Fruit fly (Drosophila melanogaster) whole organism, wandering third instar larva: ENCODE data around the gene AlaRS.

ENCODE experiments used
- Abd-B ChIP-seq: fragments of >200 bp; optimal IDR thresholded peaks from 2 replicates; lab custom pipeline; 2017; ENCODE audit warnings: missing biosample characterization, missing genetic modification characterization
- CG9705 ChIP-seq: fragments of 200-800 bp; sonication (Bioruptor generic); optimal IDR thresholded peaks from 2 replicates; lab custom pipeline; 2018; ENCODE audit warnings: missing biosample characterization, mild to moderate bottlenecking, missing genetic modification characterization
- CrebA ChIP-seq: fragments of 200-800 bp; sonication (Bioruptor generic); optimal IDR thresholded peaks from 2 replicates; lab custom pipeline; 2016; ENCODE audit warnings: missing biosample characterization, mild to moderate bottlenecking, missing genetic modification characterization, borderline replicate concordance
- Dfd ChIP-seq: fragments of >200 bp; optimal IDR thresholded peaks from 2 replicates; lab custom pipeline; 2017; ENCODE audit warnings: missing biosample characterization, missing genetic modification characterization
- HLH106 ChIP-seq: fragments of 200-800 bp; optimal IDR thresholded peaks from 3 replicates; lab custom pipeline; 2019; ENCODE audit warnings: missing biosample characterization, mild to moderate bottlenecking, missing genetic modification characterization, moderate library complexity
- Hnf4 ChIP-seq: fragments of 200-800 bp; sonication (Bioruptor generic); optimal IDR thresholded peaks from 2 replicates; lab custom pipeline; 2016; ENCODE audit warnings: missing biosample characterization, mild to moderate bottlenecking, missing genetic modification characterization
- Jra ChIP-seq: sonication (Bioruptor generic); optimal IDR thresholded peaks from 2 replicates; lab custom pipeline; 2016; ENCODE audit warnings: missing biosample characterization, missing genetic modification characterization
- Mio ChIP-seq: sonication (Bioruptor generic); optimal IDR thresholded peaks from 2 replicates; lab custom pipeline; 2016; ENCODE audit warnings: missing biosample characterization, missing genetic modification characterization
- N ChIP-seq: fragments of >200 bp; optimal IDR thresholded peaks from 2 replicates; lab custom pipeline; 2018; ENCODE audit warnings: missing biosample characterization, missing external identifiers, missing genetic modification characterization
- OdsH ChIP-seq: fragments of 200-800 bp; sonication (Bioruptor generic); optimal IDR thresholded peaks from 2 replicates; lab custom pipeline; 2016; ENCODE audit warnings: missing biosample characterization, mild to moderate bottlenecking, missing genetic modification characterization
- Rel ChIP-seq, 2 experiments: fragments of 200-800 bp; sonication (Bioruptor generic) in 1 of 2; optimal IDR thresholded peaks; 2 replicates in 1 of 2; 3 replicates in 1 of 2; lab custom pipeline; 2016 to 2019; ENCODE audit warnings: mild to moderate bottlenecking in 2 of 2, missing biosample characterization in 2 of 2, missing genetic modification characterization in 2 of 2, moderate library complexity in 1 of 2
- Sp1 ChIP-seq: fragments of 200-800 bp; sonication (Bioruptor generic); optimal IDR thresholded peaks from 3 replicates; lab custom pipeline; 2019; ENCODE audit warnings: missing biosample characterization, mild to moderate bottlenecking, missing genetic modification characterization, moderate library complexity
- br ChIP-seq: fragments of 200-800 bp; sonication (Bioruptor generic); optimal IDR thresholded peaks from 2 replicates; lab custom pipeline; 2016; ENCODE audit warnings: missing biosample characterization, missing genetic modification characterization
- brk ChIP-seq: fragments of 200-800 bp; sonication (Bioruptor generic); optimal IDR thresholded peaks from 2 replicates; lab custom pipeline; 2016; ENCODE audit warnings: missing biosample characterization, mild to moderate bottlenecking, missing genetic modification characterization
- dmrt93B ChIP-seq: fragments of 200-800 bp; sonication (Bioruptor generic); optimal IDR thresholded peaks from 2 replicates; lab custom pipeline; 2018; ENCODE audit warnings: missing biosample characterization, mild to moderate bottlenecking, missing genetic modification characterization
- dsf ChIP-seq: sonication (Bioruptor generic); optimal IDR thresholded peaks from 2 replicates; lab custom pipeline; 2016; ENCODE audit warnings: missing biosample characterization, missing genetic modification characterization, borderline replicate concordance
- ey ChIP-seq: fragments of 200-800 bp; sonication (Bioruptor generic); optimal IDR thresholded peaks from 2 replicates; lab custom pipeline; 2016; ENCODE audit warnings: missing biosample characterization, missing genetic modification characterization
- foxo ChIP-seq, 2 experiments: fragments of 200-800 bp; sonication (Bioruptor generic); optimal IDR thresholded peaks; 2 replicates in 1 of 2; 3 replicates in 1 of 2; lab custom pipeline; 2016 to 2017; ENCODE audit warnings: missing biosample characterization in 2 of 2, missing genetic modification characterization in 2 of 2
- fru ChIP-seq: fragments of 200-800 bp; sonication (Bioruptor generic); optimal IDR thresholded peaks from 3 replicates; lab custom pipeline; 2016; ENCODE audit warnings: missing biosample characterization, mild to moderate bottlenecking, missing genetic modification characterization
- h ChIP-seq: fragments of 200-800 bp; sonication (Bioruptor generic); optimal IDR thresholded peaks from 3 replicates; lab custom pipeline; 2016; ENCODE audit warnings: missing biosample characterization, mild to moderate bottlenecking, missing genetic modification characterization
- jim ChIP-seq: fragments of 175-275, 200-325 bp; sonication (Bioruptor generic); optimal IDR thresholded peaks from 2 replicates; lab custom pipeline; 2016; ENCODE audit warnings: missing biosample characterization, mild to moderate bottlenecking, missing genetic modification characterization
- lola ChIP-seq: fragments of >200 bp; optimal IDR thresholded peaks from 2 replicates; lab custom pipeline; 2017; ENCODE audit warnings: missing biosample characterization, missing genetic modification characterization
- pan ChIP-seq: fragments of >200 bp; optimal IDR thresholded peaks from 2 replicates; lab custom pipeline; 2017
- psq ChIP-seq: fragments of 200-800 bp; sonication (Bioruptor generic); optimal IDR thresholded peaks from 3 replicates; lab custom pipeline; 2017; ENCODE audit warnings: missing biosample characterization, mild to moderate bottlenecking, missing genetic modification characterization, moderate library complexity
- rgr ChIP-seq: fragments of 200-800 bp; sonication (Bioruptor generic); optimal IDR thresholded peaks from 3 replicates; lab custom pipeline; 2016; ENCODE audit warnings: missing biosample characterization, mild to moderate bottlenecking, missing genetic modification characterization
- sage ChIP-seq: fragments of 200-800 bp; sonication (Bioruptor generic); optimal IDR thresholded peaks from 2 replicates; lab custom pipeline; 2016; ENCODE audit warnings: missing biosample characterization, mild to moderate bottlenecking, missing genetic modification characterization
- sv ChIP-seq: fragments of 200-800 bp; sonication (Bioruptor generic); optimal IDR thresholded peaks from 3 replicates; lab custom pipeline; 2016; ENCODE audit warnings: missing biosample characterization, missing genetic modification characterization
- tai ChIP-seq: sonication (Bioruptor generic); optimal IDR thresholded peaks from 2 replicates; lab custom pipeline; 2016; ENCODE audit warnings: missing biosample characterization, missing genetic modification characterization
- woc ChIP-seq: sonication (Bioruptor generic); optimal IDR thresholded peaks from 2 replicates; lab custom pipeline; 2016; ENCODE audit warnings: missing biosample characterization, mild to moderate bottlenecking, missing genetic modification characterization

The AlaRS gene

DNA sequence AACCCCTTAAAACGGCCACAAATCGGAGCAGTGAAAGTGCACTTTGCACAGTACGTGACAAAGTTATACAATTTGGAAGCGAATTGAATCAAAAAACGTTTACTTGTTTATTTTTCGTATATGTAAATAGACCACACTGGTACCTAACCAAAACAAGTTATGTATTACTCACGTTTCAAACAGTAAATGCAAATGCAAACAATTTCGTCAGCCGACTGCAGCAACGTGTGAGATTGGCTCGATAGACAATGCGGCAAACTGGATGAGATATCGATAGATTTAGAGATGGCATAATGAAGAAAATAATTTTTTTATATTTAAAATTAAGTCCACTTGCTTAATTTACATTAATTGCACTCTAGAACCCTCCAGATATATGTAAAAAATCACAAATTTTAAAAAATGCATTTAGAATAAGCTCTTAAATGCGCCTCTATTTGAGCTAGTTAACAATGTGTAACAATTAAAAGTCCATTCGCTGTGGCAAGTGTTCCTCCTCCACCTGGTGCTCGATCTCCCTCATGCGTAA is at the start of gene AlaRS:
Gene AlaRS (minus strand): TSS at position 257 of the 529 bp plus-strand sequence.
- TF ChIP-seq Mio (GFP tag; lab: Kevin White, UChicago) (no peak), HLH106 (peak; percentile 53), lola (GFP tag; lab: Kevin White, UChicago) (no peak), OdsH (GFP tag; lab: Kevin White, UChicago) (peak; percentile 57), fru (peak; percentile 63), ey (GFP tag; lab: Kevin White, UChicago) (peak; percentile 42), woc (GFP tag; lab: Kevin White, UChicago) (peak; percentile 57), CG9705 (GFP tag; lab: Kevin White, UChicago) (peak; percentile 40), dmrt93B (GFP tag; lab: Kevin White, UChicago) (no peak), psq (GFP tag; lab: Kevin White, UChicago) (peak; percentile 52), Hnf4 (GFP tag; lab: Kevin White, UChicago) (peak; percentile 76), foxo (GFP tag; optimal IDR thresholded peaks at IDR 0.05; lab: Kevin White, UChicago) (peak in 1 of 2 experiments; percentile 66), Sp1 (GFP tag; lab: Kevin White, UChicago) (peak; percentile 56), sage (GFP tag; lab: Kevin White, UChicago) (peak; percentile 70), Jra (peak; percentile 31), sv (GFP tag; lab: Kevin White, UChicago) (peak; percentile 30), Abd-B (GFP tag; lab: Kevin White, UChicago) (no peak), brk (peak; percentile 65), Rel (GFP tag; optimal IDR thresholded peaks at IDR 0.05; lab: Kevin White, UChicago) (no peak), Rel (tag; optimal IDR thresholded peaks at IDR 0.05; lab: Kevin White, UChicago) (peak; percentile 24), rgr (peak; percentile 69), h (GFP tag; lab: Kevin White, UChicago) (peak; percentile 76), br (GFP tag; lab: Kevin White, UChicago) (peak; percentile 42), pan (lab: Kevin White, UChicago) (no peak), jim (GFP tag; lab: Kevin White, UChicago) (no peak), dsf (peak; percentile 15)

- TF ChIP-seq foxo (GFP tag; optimal IDR thresholded peaks at IDR 0.05; lab: Kevin White, UChicago) (no peak), CG9705 (GFP tag; lab: Kevin White, UChicago) (no peak), psq (GFP tag; lab: Kevin White, UChicago) (no peak), Abd-B (GFP tag; lab: Kevin White, UChicago) (no peak), brk (no peak), CrebA (GFP tag; lab: Kevin White, UChicago) (no peak), Jra (no peak), N (GFP tag; lab: Kevin White, UChicago) (no peak), HLH106 (no peak), dmrt93B (GFP tag; lab: Kevin White, UChicago) (no peak), Dfd (GFP tag; lab: Kevin White, UChicago) (no peak), fru (no peak), dsf (no peak), pan (lab: Kevin White, UChicago) (no peak), lola (GFP tag; lab: Kevin White, UChicago) (no peak)
- TF ChIP-seq, all 38 proteins: peak for 0
These were observed 45.2 kb upstream of the AlaRS start for dm6 chr2L:8426801-8427200.

DNA sequence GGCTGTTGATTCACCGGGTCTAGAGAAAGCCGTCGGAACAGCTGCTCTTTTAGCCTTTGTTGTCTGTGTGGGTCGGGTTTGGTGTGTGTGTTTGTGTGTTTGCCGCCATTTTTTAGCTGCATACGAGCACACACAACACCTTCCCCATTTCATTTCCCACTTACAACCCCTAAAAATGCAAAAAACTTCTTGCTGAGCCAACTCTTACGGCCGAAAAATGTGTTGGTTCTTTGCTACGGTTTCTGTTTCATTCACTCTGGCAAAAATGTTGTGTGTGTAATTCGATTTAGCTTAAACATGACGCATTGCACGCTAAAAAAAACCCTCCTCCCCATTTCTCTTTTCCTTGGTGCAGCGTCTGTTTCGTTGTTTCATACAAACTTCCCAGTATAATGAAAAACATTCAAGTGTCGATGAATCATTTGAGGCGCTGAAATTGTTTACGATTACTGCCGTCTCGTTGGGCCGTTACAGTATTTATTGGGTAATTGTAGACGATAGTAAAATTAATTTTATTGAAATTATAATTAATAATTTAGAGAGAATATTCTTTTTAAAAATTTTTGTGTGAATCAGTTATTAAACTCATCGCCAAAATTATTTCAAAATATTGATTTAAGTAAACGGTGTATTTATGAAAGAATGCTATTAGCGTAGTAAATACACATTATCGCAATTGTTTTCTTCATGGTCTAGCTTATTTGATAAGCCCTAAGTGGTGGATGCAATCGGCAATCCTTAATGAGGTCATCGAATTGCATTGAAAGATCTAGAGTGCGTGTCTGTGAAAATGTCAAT is 44.6 kb upstream of the AlaRS start:
- TF ChIP-seq sage (GFP tag; lab: Kevin White, UChicago): peak; percentile 17
- TF ChIP-seq jim (GFP tag; lab: Kevin White, UChicago): no peak
- peak; percentile 10 for TF ChIP-seq Hnf4 (GFP tag; lab: Kevin White, UChicago)
- TF ChIP-seq N (GFP tag; lab: Kevin White, UChicago): no peak
- TF ChIP-seq br (GFP tag; lab: Kevin White, UChicago): no peak
- peak; percentile 45 for TF ChIP-seq Jra
- TF ChIP-seq, all 38 proteins: peak for 3

dm6 chr2L:8425212-8425611 is 43.6 kb upstream of the AlaRS start:
- TF ChIP-seq tai (GFP tag; lab: Kevin White, UChicago): peak; percentile 36
- no peak for TF ChIP-seq lola (GFP tag; lab: Kevin White, UChicago)
- no peak for TF ChIP-seq Sp1 (GFP tag; lab: Kevin White, UChicago)
